Fruit fly (Drosophila melanogaster) whole organism, embryonic: Measurements from ENCODE around the gene att-ORFB.

Experiments
- ATbp ChIP-seq: fragments of 200-800 bp; sonication (Bioruptor generic); optimal IDR thresholded peaks from 2 replicates; lab custom pipeline; 2017; ENCODE audit warnings: missing biosample characterization, mild to moderate bottlenecking, missing genetic modification characterization, missing genetic modification reagents
- Adf1 ChIP-seq: fragments of 200-800 bp; sonication (Bioruptor generic); IDR thresholded peaks from 2 replicates; pipeline ENCODE4 v1.3.6; 2022; ENCODE audit warnings: missing biosample characterization, missing genetic modification characterization
- Atf-2 ChIP-seq: fragments of 200-800 bp; sonication (Bioruptor generic); optimal IDR thresholded peaks from 2 replicates; lab custom pipeline; 2016; ENCODE audit warnings: missing biosample characterization, missing genetic modification characterization
- BEAF-32 ChIP-seq: fragments of 200-800 bp; sonication (Bioruptor generic); optimal IDR thresholded peaks from 3 replicates; lab custom pipeline; 2017; ENCODE audit warnings: missing biosample characterization, missing genetic modification characterization, mild to moderate bottlenecking, moderate library complexity, missing genetic modification reagents
- Bdp1 ChIP-seq: fragments of 200-800 bp; sonication (Bioruptor generic); optimal IDR thresholded peaks from 3 replicates; lab custom pipeline; 2016; ENCODE audit warnings: missing biosample characterization, missing genetic modification characterization
- CG10147 ChIP-seq: fragments of 200-800 bp; sonication (Bioruptor generic); optimal IDR thresholded peaks from 2 replicates; lab custom pipeline; 2019; ENCODE audit warnings: missing biosample characterization, mild to moderate bottlenecking, missing genetic modification characterization, moderate library complexity
- CG12071 ChIP-seq: fragments of 200-800 bp; sonication (Bioruptor generic); optimal IDR thresholded peaks from 3 replicates; lab custom pipeline; 2018; ENCODE audit warnings: missing biosample characterization, mild to moderate bottlenecking, missing genetic modification characterization
- CG12299 ChIP-seq: fragments of 200-800 bp; sonication (Bioruptor generic); optimal IDR thresholded peaks from 2 replicates; lab custom pipeline; 2018; ENCODE audit warnings: missing biosample characterization, mild to moderate bottlenecking, missing genetic modification characterization
- CG1233 ChIP-seq: fragments of 200-800 bp; sonication (Bioruptor generic); optimal IDR thresholded peaks from 4 replicates; lab custom pipeline; 2018; ENCODE audit warnings: missing biosample characterization, mild to moderate bottlenecking, missing genetic modification characterization
- CG12659 ChIP-seq: fragments of 200-800 bp; sonication (Bioruptor generic); optimal IDR thresholded peaks from 3 replicates; lab custom pipeline; 2017; ENCODE audit warnings: mild to moderate bottlenecking, missing biosample characterization, missing genetic modification reagents, missing genetic modification characterization
- CG15269 ChIP-seq: fragments of 200-800 bp; sonication (Bioruptor generic); optimal IDR thresholded peaks from 2 replicates; lab custom pipeline; 2018; ENCODE audit warnings: missing biosample characterization, mild to moderate bottlenecking, missing genetic modification characterization, moderate library complexity
- CG1602 ChIP-seq: fragments of 200-800 bp; sonication (Bioruptor generic); optimal IDR thresholded peaks from 3 replicates; lab custom pipeline; 2016; ENCODE audit warnings: missing biosample characterization, missing genetic modification characterization
- CG17361 ChIP-seq: fragments of 200-800 bp; sonication (Bioruptor generic); IDR thresholded peaks from 3 replicates; pipeline ENCODE4 v1.3.6; 2022; ENCODE audit warnings: missing biosample characterization, missing genetic modification characterization
- CG17612 ChIP-seq: fragments of 200-800 bp; sonication (Bioruptor generic); IDR thresholded peaks from 2 replicates; pipeline ENCODE4 v1.3.6; 2022; ENCODE audit warnings: missing biosample characterization, missing genetic modification characterization
- CG18476 ChIP-seq: fragments of 200-800 bp; sonication (Bioruptor generic); optimal IDR thresholded peaks from 2 replicates; lab custom pipeline; 2016; ENCODE audit warnings: missing biosample characterization, mild to moderate bottlenecking, missing genetic modification characterization
- CG2120 ChIP-seq: fragments of 200-800 bp; sonication (Bioruptor generic); optimal IDR thresholded peaks from 3 replicates; lab custom pipeline; 2016; ENCODE audit warnings: missing biosample characterization, missing genetic modification characterization
- CG3065 ChIP-seq: fragments of 200-800 bp; sonication (Bioruptor generic); optimal IDR thresholded peaks from 2 replicates; lab custom pipeline; 2016; ENCODE audit warnings: missing biosample characterization, missing genetic modification characterization
- CG31441 ChIP-seq: fragments of 200-800 bp; sonication (Bioruptor generic); IDR thresholded peaks from 2 replicates; pipeline ENCODE4 v1.3.6; 2022; ENCODE audit warnings: missing biosample characterization, missing genetic modification characterization
- CG33557 ChIP-seq: fragments of 200-800 bp; sonication (Bioruptor generic); optimal IDR thresholded peaks from 2 replicates; lab custom pipeline; 2019; ENCODE audit warnings: missing biosample characterization, mild to moderate bottlenecking, missing genetic modification characterization, moderate library complexity
- CG3407 ChIP-seq: fragments of 200-800 bp; sonication (Bioruptor generic); optimal IDR thresholded peaks from 2 replicates; lab custom pipeline; 2018; ENCODE audit warnings: missing biosample characterization, mild to moderate bottlenecking, missing genetic modification characterization
- CG4328 ChIP-seq: fragments of 200-800 bp; sonication (Bioruptor generic); optimal IDR thresholded peaks from 3 replicates; lab custom pipeline; 2017; ENCODE audit warnings: missing biosample characterization, missing genetic modification reagents, missing genetic modification characterization
- CG4360 ChIP-seq: fragments of 200-800 bp; sonication (Bioruptor generic); IDR thresholded peaks from 2 replicates; pipeline ENCODE4 v1.3.6; 2022; ENCODE audit warnings: missing biosample characterization, missing genetic modification characterization
- CG6654 ChIP-seq: fragments of 200-800 bp; sonication (Bioruptor generic); optimal IDR thresholded peaks from 2 replicates; lab custom pipeline; 2017; ENCODE audit warnings: missing biosample characterization, mild to moderate bottlenecking, missing genetic modification characterization
- CG6813 ChIP-seq: fragments of 200-800 bp; sonication (Bioruptor generic); optimal IDR thresholded peaks from 2 replicates; lab custom pipeline; 2017; ENCODE audit warnings: missing biosample characterization, missing genetic modification characterization, mild to moderate bottlenecking, moderate library complexity, missing genetic modification reagents
- CG9437 ChIP-seq: fragments of 200-800 bp; sonication (Bioruptor generic); optimal IDR thresholded peaks from 2 replicates; lab custom pipeline; 2018; ENCODE audit warnings: missing biosample characterization, mild to moderate bottlenecking, missing genetic modification characterization
- CG9932 ChIP-seq: fragments of 200-800 bp; sonication (Bioruptor generic); IDR thresholded peaks from 2 replicates; pipeline ENCODE4 v1.3.6; 2022; ENCODE audit warnings: missing biosample characterization, missing genetic modification characterization
- CTCF ChIP-seq: fragments of 200-800 bp; sonication (Bioruptor generic); optimal IDR thresholded peaks from 2 replicates; lab custom pipeline; 2017; ENCODE audit warnings: missing biosample characterization, mild to moderate bottlenecking, missing genetic modification characterization, moderate library complexity
- Lim3 ChIP-seq: fragments of 200-800 bp; sonication (Bioruptor generic); IDR thresholded peaks from 2 replicates; pipeline ENCODE4 v1.3.6; 2022; ENCODE audit warnings: missing biosample characterization, missing genetic modification characterization
- MTF-1 ChIP-seq: fragments of 200-800 bp; sonication (Bioruptor generic); optimal IDR thresholded peaks from 2 replicates; lab custom pipeline; 2018; ENCODE audit warnings: missing biosample characterization, mild to moderate bottlenecking, missing genetic modification characterization, borderline replicate concordance
- NFAT ChIP-seq: fragments of 200-800 bp; sonication (Bioruptor generic); IDR thresholded peaks from 2 replicates; pipeline ENCODE4 v1.3.6; 2022; ENCODE audit warnings: missing biosample characterization, missing genetic modification characterization
- TFAM ChIP-seq: fragments of 200-800 bp; sonication (Bioruptor generic); optimal IDR thresholded peaks from 2 replicates; lab custom pipeline; 2017; ENCODE audit warnings: missing biosample characterization, missing genetic modification characterization, inconsistent platforms
- amos ChIP-seq: fragments of 200-800 bp; sonication (Bioruptor generic); IDR thresholded peaks from 2 replicates; pipeline ENCODE4 v1.3.6; 2022; ENCODE audit warnings: missing biosample characterization, missing genetic modification characterization; ENCODE audit not compliant: partially characterized antibody
- ap ChIP-seq: fragments of 200-800 bp; sonication (Bioruptor generic); IDR thresholded peaks from 2 replicates; pipeline ENCODE4 v1.3.6; 2022; ENCODE audit warnings: missing biosample characterization, missing genetic modification characterization
- bsh ChIP-seq, 2 experiments: fragments of 200-800 bp; sonication (Bioruptor generic); optimal IDR thresholded peaks; 2 replicates each; lab custom pipeline; 2017 to 2018; ENCODE audit warnings: mild to moderate bottlenecking in 2 of 2, missing biosample characterization in 2 of 2, missing genetic modification characterization in 2 of 2, moderate library complexity in 1 of 2
- chn ChIP-seq: fragments of 200-800 bp; sonication (Bioruptor generic); optimal IDR thresholded peaks from 2 replicates; lab custom pipeline; 2016; ENCODE audit warnings: missing biosample characterization, missing genetic modification characterization
- dan ChIP-seq: fragments of 200-800 bp; sonication (Bioruptor generic); IDR thresholded peaks from 2 replicates; pipeline ENCODE4 v1.3.6; 2022; ENCODE audit warnings: missing biosample characterization, missing genetic modification characterization
- ems ChIP-seq: fragments of 200-800 bp; sonication (Bioruptor generic); optimal IDR thresholded peaks from 3 replicates; lab custom pipeline; 2016; ENCODE audit warnings: missing biosample characterization, missing genetic modification characterization
- gfzf ChIP-seq: fragments of 200-800 bp; sonication (Bioruptor generic); optimal IDR thresholded peaks from 2 replicates; lab custom pipeline; 2016; ENCODE audit warnings: missing biosample characterization, mild to moderate bottlenecking, missing genetic modification characterization, moderate library complexity
- gro ChIP-seq: fragments of 200-800 bp; sonication (Bioruptor generic); optimal IDR thresholded peaks from 2 replicates; lab custom pipeline; 2016; ENCODE audit warnings: missing biosample characterization, missing genetic modification characterization
- ham ChIP-seq: fragments of 200-800 bp; sonication (Bioruptor generic); IDR thresholded peaks from 2 replicates; pipeline ENCODE4 v1.3.6; 2022; ENCODE audit warnings: missing biosample characterization, missing genetic modification characterization
- insv ChIP-seq, 2 experiments: fragments of 200-800 bp; sonication (Bioruptor generic); optimal IDR thresholded peaks; 3 replicates each; lab custom pipeline; 2016 to 2018; ENCODE audit warnings: missing biosample characterization in 2 of 2, missing genetic modification characterization in 2 of 2
- mirr ChIP-seq: fragments of 200-800 bp; sonication (Bioruptor generic); optimal IDR thresholded peaks from 3 replicates; lab custom pipeline; 2018; ENCODE audit warnings: missing biosample characterization, mild to moderate bottlenecking, missing genetic modification characterization
- nau ChIP-seq: fragments of 200-800 bp; sonication (Bioruptor generic); optimal IDR thresholded peaks from 3 replicates; lab custom pipeline; 2017; ENCODE audit warnings: missing biosample characterization, mild to moderate bottlenecking, missing genetic modification characterization, missing genetic modification reagents
- rib ChIP-seq: fragments of 200-800 bp; sonication (Bioruptor generic); IDR thresholded peaks from 2 replicates; pipeline ENCODE4 v1.3.6; 2022; ENCODE audit warnings: missing biosample characterization, missing genetic modification characterization
- sima ChIP-seq: fragments of 200-800 bp; sonication (Bioruptor generic); optimal IDR thresholded peaks from 2 replicates; lab custom pipeline; 2016; ENCODE audit warnings: missing biosample characterization, missing genetic modification characterization
- slbo ChIP-seq: fragments of 200-800 bp; sonication (Bioruptor generic); IDR thresholded peaks from 2 replicates; pipeline ENCODE4 v1.3.6; 2022; ENCODE audit warnings: missing biosample characterization, missing genetic modification characterization
- sqz ChIP-seq: fragments of 200-800 bp; sonication (Bioruptor generic); optimal IDR thresholded peaks from 3 replicates; lab custom pipeline; 2018; ENCODE audit warnings: missing biosample characterization, mild to moderate bottlenecking, missing genetic modification characterization
- tap ChIP-seq: fragments of 200-800 bp; optimal IDR thresholded peaks from 3 replicates; lab custom pipeline; 2019; ENCODE audit warnings: missing biosample characterization, mild to moderate bottlenecking, missing genetic modification characterization, moderate library complexity
- wor ChIP-seq: fragments of 200-800 bp; sonication (Bioruptor generic); IDR thresholded peaks from 2 replicates; pipeline ENCODE4 v1.3.6; 2022; ENCODE audit warnings: missing biosample characterization, missing genetic modification characterization
- zfh2 ChIP-seq: fragments of 200-800 bp; sonication (Bioruptor generic); optimal IDR thresholded peaks from 2 replicates; lab custom pipeline; 2016; ENCODE audit warnings: missing biosample characterization, missing genetic modification characterization

Gene att-ORFB

DNA sequence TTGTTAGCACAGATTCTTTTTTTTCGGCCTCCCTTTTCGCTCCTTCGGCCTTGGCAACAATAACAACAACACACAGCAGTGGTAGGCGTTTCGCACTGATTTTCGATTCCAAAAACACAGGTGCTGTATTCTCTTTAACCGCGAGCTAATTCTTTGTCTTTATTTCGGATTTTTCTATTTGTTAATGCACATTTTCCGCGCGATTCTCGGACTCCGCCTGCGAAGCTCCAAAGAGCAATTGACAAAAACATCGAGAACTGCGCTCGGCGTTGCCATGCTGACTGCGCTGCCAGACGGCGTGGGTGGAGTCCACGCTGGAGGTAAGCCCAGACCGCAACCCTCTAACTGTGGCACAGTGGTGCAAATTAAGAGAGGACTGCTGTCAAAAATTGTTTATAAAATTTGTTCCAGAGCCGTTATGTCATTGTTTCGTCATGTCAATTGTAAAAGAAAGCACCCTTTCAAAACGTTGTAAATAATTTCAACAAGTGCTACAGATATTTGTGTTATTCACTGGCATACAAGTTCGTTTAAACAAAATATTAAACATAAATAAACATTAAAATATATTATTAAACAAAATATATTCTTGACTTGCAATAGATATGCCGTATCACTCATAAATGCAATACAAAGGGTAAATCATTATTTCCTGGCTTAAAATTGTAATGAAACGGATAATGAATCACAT lies 3.4 kb upstream of the att-ORFB start, which contains the start of the genes DPCoAC and CG5180 (continued):
- TF ChIP-seq sima (GFP tag; lab: Kevin White, UChicago) (no peak), MTF-1 (GFP tag; lab: Kevin White, UChicago) (peak; percentile 42), Adf1 (GFP tag; lab: Robert Waterston, UW) (peak; percentile 83), mirr (GFP tag; lab: Kevin White, UChicago) (peak; percentile 50), CG9932 (peak; percentile 91), TFAM (GFP tag; lab: Kevin White, UChicago) (no peak), chn (GFP tag; lab: Kevin White, UChicago) (peak; percentile 74), rib (peak; percentile 74), CG1233 (GFP tag; lab: Kevin White, UChicago) (peak; percentile 50), CG12299 (tag; lab: Kevin White, UChicago) (peak; percentile 60), nau (GFP tag; lab: Kevin White, UChicago) (no peak), Atf-2 (GFP tag; lab: Kevin White, UChicago) (peak; percentile 39), slbo (peak; percentile 93), ems (GFP tag; lab: Kevin White, UChicago) (peak; percentile 33), insv (GFP tag; optimal IDR thresholded peaks at IDR 0.05; lab: Kevin White, UChicago) (no peak), CG9437 (GFP tag; lab: Kevin White, UChicago) (peak; percentile 59), CG18476 (GFP tag; lab: Kevin White, UChicago) (peak; percentile 1), CG17612 (peak; percentile 58), gro (GFP tag; lab: Kevin White, UChicago) (peak; percentile 77), sqz (GFP tag; lab: Kevin White, UChicago) (no peak), BEAF-32 (GFP tag; lab: Kevin White, UChicago) (peak; percentile 63), ham (GFP tag; lab: Robert Waterston, UW) (peak; percentile 35; the same call in 1 of the 2 replicates), bsh (GFP tag; optimal IDR thresholded peaks at IDR 0.05; lab: Kevin White, UChicago) (peak in 1 of 2 experiments; percentile 35), amos (peak; percentile 78), CG12659 (GFP tag; lab: Kevin White, UChicago) (peak; percentile 78), ap (peak; percentile 41; the same call in 1 of the 2 replicates), CG31441 (GFP tag; lab: Robert Waterston, UW) (peak; percentile 59; the same call in 1 of the 2 replicates), CG6813 (GFP tag; lab: Kevin White, UChicago) (no peak), CG2120 (GFP tag; lab: Kevin White, UChicago) (peak; percentile 78), CG12071 (GFP tag; lab: Kevin White, UChicago) (no peak), ATbp (no peak), zfh2 (GFP tag; lab: Kevin White, UChicago) (peak; percentile 78), NFAT (GFP tag; lab: Robert Waterston, UW) (peak; percentile 92), CG3407 (GFP tag; lab: Kevin White, UChicago) (no peak), tap (tag; lab: Kevin White, UChicago) (peak; percentile 34), CG4328 (no peak), CG15269 (tag; lab: Kevin White, UChicago) (peak; percentile 59), CG6654 (GFP tag; lab: Kevin White, UChicago) (no peak), CG4360 (GFP tag; lab: Robert Waterston, UW) (peak; percentile 64), Lim3 (GFP tag; lab: Robert Waterston, UW) (no peak), Bdp1 (GFP tag; lab: Kevin White, UChicago) (no peak), CG1602 (GFP tag; lab: Kevin White, UChicago) (peak; percentile 55), CG10147 (GFP tag; lab: Kevin White, UChicago) (peak; percentile 38), gfzf (peak; percentile 47), CG17361 (peak; percentile 78), dan (GFP tag; lab: Robert Waterston, UW) (no peak), wor (GFP tag; lab: Robert Waterston, UW) (peak; percentile 26; the same call in 1 of the 2 replicates), CG3065 (peak; percentile 35), CTCF (peak; percentile 56), CG33557 (peak; percentile 16)
